Worm (Caenorhabditis elegans): ENCODE measurements around the gene pqn-87.

Gene pqn-87

ce11 chrII:12264847-12265246, 40.0 kb upstream of the pqn-87 start:
- TF ChIP-seq lin-32 (GFP tag; optimal IDR thresholded peaks at IDR 0.05) = no peak
- no peak for TF ChIP-seq unc-39 (tag; optimal IDR thresholded peaks at IDR 0.05)
- no peak for TF ChIP-seq lin-13 (tag; optimal IDR thresholded peaks at IDR 0.05)
- no peak for TF ChIP-seq hlh-1 (tag; optimal IDR thresholded peaks at IDR 0.05)

- TF ChIP-seq unc-62 (GFP tag; optimal IDR thresholded peaks at IDR 0.05) (peak; percentile 48), sptf-1 (tag; optimal IDR thresholded peaks at IDR 0.05) (no peak), blmp-1 (tag; optimal IDR thresholded peaks at IDR 0.05) (no peak)
Observed at ce11 chrII:12263971-12264554, 39.2 kb upstream of the pqn-87 start, which contains the start of gene faxc-1. Gene faxc-1 (plus strand): TSS chrII:12264192.

- TF ChIP-seq zip-8 (tag; optimal IDR thresholded peaks at IDR 0.05) (no peak), elt-1 (tag; optimal IDR thresholded peaks at IDR 0.05; ENCODE audit: borderline replicate concordance, insufficient read depth) (peak; percentile 46), M03D4.4 (tag; optimal IDR thresholded peaks at IDR 0.05) (no peak), unc-62 (GFP tag; optimal IDR thresholded peaks at IDR 0.05) (peak; percentile 61), nhr-237 (tag; optimal IDR thresholded peaks at IDR 0.05) (no peak), nhr-2 (tag; optimal IDR thresholded peaks at IDR 0.05) (peak; percentile 73), ham-2 (GFP tag; optimal IDR thresholded peaks at IDR 0.05) (peak; percentile 45)
Observed at ce11 chrII:12262567-12262966, 37.7 kb upstream of the pqn-87 start.

- TF ChIP-seq hlh-1 (tag; optimal IDR thresholded peaks at IDR 0.05) (no peak), nhr-2 (tag; optimal IDR thresholded peaks at IDR 0.05) (no peak), sem-2 (GFP tag; optimal IDR thresholded peaks at IDR 0.05) (no peak), bed-3 (GFP tag; optimal IDR thresholded peaks at IDR 0.05) (no peak), ceh-43 (GFP tag; optimal IDR thresholded peaks at IDR 0.05) (no peak), ceh-39 (tag; optimal IDR thresholded peaks at IDR 0.05) (no peak), unc-120 (tag; optimal IDR thresholded peaks at IDR 0.05; ENCODE audit: poor library complexity, severe bottlenecking) (no peak), nhr-12 (tag; optimal IDR thresholded peaks at IDR 0.05) (no peak), unc-39 (tag; optimal IDR thresholded peaks at IDR 0.05) (no peak), ceh-83 (GFP tag; optimal IDR thresholded peaks at IDR 0.05) (no peak), lin-13 (tag; optimal IDR thresholded peaks at IDR 0.05) (no peak), elt-3 (tag; optimal IDR thresholded peaks at IDR 0.05) (no peak), cnd-1 (tag; optimal IDR thresholded peaks at IDR 0.05) (no peak), mls-2 (tag; optimal IDR thresholded peaks at IDR 0.05) (no peak), mab-5 (tag; optimal IDR thresholded peaks at IDR 0.05) (no peak), pha-4 (tag; optimal IDR thresholded peaks at IDR 0.05) (no peak), ham-2 (GFP tag; optimal IDR thresholded peaks at IDR 0.05) (no peak), unc-62 (GFP tag; optimal IDR thresholded peaks at IDR 0.05) (no peak), elt-1 (tag; optimal IDR thresholded peaks at IDR 0.05; ENCODE audit: borderline replicate concordance, insufficient read depth) (no peak), nhr-28 (tag; optimal IDR thresholded peaks at IDR 0.05) (no peak)
Observed at ce11 chrII:12261147-12261821, 36.4 kb upstream of the pqn-87 start.

ce11 chrII:12260538-12260937, 35.7 kb upstream of the pqn-87 start:
- TF ChIP-seq ztf-11 (tag; optimal IDR thresholded peaks at IDR 0.05) = no peak
- TF ChIP-seq snpc-4 (tag; optimal IDR thresholded peaks at IDR 0.05) = no peak
- no peak for TF ChIP-seq cnd-1 (tag; optimal IDR thresholded peaks at IDR 0.05)
- TF ChIP-seq elt-3 (tag; optimal IDR thresholded peaks at IDR 0.05) = no peak
- TF ChIP-seq pha-4 (tag; optimal IDR thresholded peaks at IDR 0.05) = no peak
- TF ChIP-seq mep-1 (tag; optimal IDR thresholded peaks at IDR 0.05) = no peak
- no peak for TF ChIP-seq ceh-39 (tag; optimal IDR thresholded peaks at IDR 0.05)
- no peak for TF ChIP-seq elt-1 (tag; optimal IDR thresholded peaks at IDR 0.05; ENCODE audit: borderline replicate concordance, insufficient read depth)
- no peak for TF ChIP-seq nhr-28 (tag; optimal IDR thresholded peaks at IDR 0.05)
- TF ChIP-seq unc-62 (GFP tag; optimal IDR thresholded peaks at IDR 0.05) = no peak
- no peak for TF ChIP-seq tbx-8 (GFP tag; optimal IDR thresholded peaks at IDR 0.05)
- no peak for TF ChIP-seq mab-5 (tag; optimal IDR thresholded peaks at IDR 0.05)
- TF ChIP-seq nhr-76 (tag; optimal IDR thresholded peaks at IDR 0.05) = no peak

Data from whole organism, mixed stage, embryonic.